Fruit fly (Drosophila melanogaster) whole organism, embryonic: ENCODE results near the gene Mad.
A peak's percentile ranks its signal among the peaks of the same experiment; 100 is the strongest.

ENCODE experiments used
- B-H1 ChIP-seq: fragments of 200-800 bp; sonication (Bioruptor generic); IDR thresholded peaks from 3 replicates; pipeline ENCODE4 v1.3.6; 2022; ENCODE audit warnings: missing biosample characterization, missing genetic modification characterization
- BEAF-32 ChIP-seq: fragments of 200-800 bp; sonication (Bioruptor generic); optimal IDR thresholded peaks from 3 replicates; lab custom pipeline; 2017; ENCODE audit warnings: missing biosample characterization, missing genetic modification characterization, mild to moderate bottlenecking, moderate library complexity, missing genetic modification reagents
- CG10321 ChIP-seq: fragments of 200-800 bp; sonication (Bioruptor generic); IDR thresholded peaks from 2 replicates; pipeline ENCODE4 v1.3.6; 2022; ENCODE audit warnings: missing biosample characterization, missing genetic modification characterization
- CG12659 ChIP-seq: fragments of 200-800 bp; sonication (Bioruptor generic); optimal IDR thresholded peaks from 3 replicates; lab custom pipeline; 2017; ENCODE audit warnings: mild to moderate bottlenecking, missing biosample characterization, missing genetic modification reagents, missing genetic modification characterization
- CG14441 ChIP-seq: fragments of 200-800 bp; sonication (Bioruptor generic); IDR thresholded peaks from 2 replicates; pipeline ENCODE4 v1.3.6; 2022; ENCODE audit warnings: missing biosample characterization, missing genetic modification characterization
- CG17912 ChIP-seq: fragments of 200-800 bp; sonication (Bioruptor generic); optimal IDR thresholded peaks from 2 replicates; lab custom pipeline; 2018; ENCODE audit warnings: missing biosample characterization, mild to moderate bottlenecking, missing genetic modification characterization
- CG18011 ChIP-seq: fragments of 200-800 bp; sonication (Bioruptor generic); optimal IDR thresholded peaks from 2 replicates; lab custom pipeline; 2017; ENCODE audit warnings: missing biosample characterization, missing genetic modification characterization, mild to moderate bottlenecking, moderate library complexity, missing genotype
- CG18262 ChIP-seq: fragments of 200-800 bp; optimal IDR thresholded peaks from 3 replicates; lab custom pipeline; 2019; ENCODE audit warnings: missing biosample characterization, mild to moderate bottlenecking, missing genetic modification characterization, moderate library complexity
- CG31224 ChIP-seq: fragments of 200-800 bp; sonication (Bioruptor generic); IDR thresholded peaks from 2 replicates; pipeline ENCODE4 v1.3.6; 2022; ENCODE audit warnings: missing biosample characterization, missing genetic modification characterization
- CG32532 ChIP-seq: fragments of 200-800 bp; sonication (Bioruptor generic); IDR thresholded peaks from 2 replicates; pipeline ENCODE4 v1.3.6; 2022; ENCODE audit warnings: missing biosample characterization, missing genetic modification characterization
- CG42726 ChIP-seq: fragments of 200-800 bp; sonication (Bioruptor generic); IDR thresholded peaks from 2 replicates; pipeline ENCODE4 v1.3.6; 2022; ENCODE audit warnings: missing biosample characterization, missing genetic modification characterization; ENCODE audit not compliant: partially characterized antibody
- CG6765 ChIP-seq: fragments of 200-800 bp; sonication (Bioruptor generic); optimal IDR thresholded peaks from 3 replicates; lab custom pipeline; 2017; ENCODE audit warnings: missing biosample characterization, mild to moderate bottlenecking, missing genetic modification characterization
- CG7271 ChIP-seq: fragments of 200-800 bp; sonication (Bioruptor generic); optimal IDR thresholded peaks from 2 replicates; lab custom pipeline; 2018; ENCODE audit warnings: missing biosample characterization, mild to moderate bottlenecking, missing genetic modification characterization, moderate library complexity
- CG8290 ChIP-seq, 3 experiments: fragments of 200-800 bp; sonication (Bioruptor generic); optimal IDR thresholded peaks; 2 replicates each; lab custom pipeline; 2016 to 2019; ENCODE audit warnings: missing biosample characterization in 3 of 3, missing genetic modification characterization in 3 of 3, mild to moderate bottlenecking in 2 of 3, moderate library complexity in 1 of 3
- CG9797 ChIP-seq: fragments of 200-800 bp; sonication (Bioruptor generic); optimal IDR thresholded peaks from 3 replicates; lab custom pipeline; 2018; ENCODE audit warnings: missing biosample characterization, mild to moderate bottlenecking, missing genetic modification characterization
- Dll ChIP-seq: fragments of 200-800 bp; sonication (Bioruptor generic); IDR thresholded peaks from 4 replicates; pipeline ENCODE4 v1.3.6; 2022; ENCODE audit warnings: missing biosample characterization, missing genetic modification characterization; ENCODE audit not compliant: partially characterized antibody
- Dp ChIP-seq: fragments of 200-800 bp; sonication (Bioruptor generic); optimal IDR thresholded peaks from 2 replicates; lab custom pipeline; 2018; ENCODE audit warnings: missing biosample characterization, mild to moderate bottlenecking, missing genetic modification characterization, moderate library complexity
- ERR ChIP-seq: fragments of 200-800 bp; sonication (Bioruptor generic); optimal IDR thresholded peaks from 2 replicates; lab custom pipeline; 2016; ENCODE audit warnings: missing biosample characterization, missing genetic modification characterization
- Elba2 ChIP-seq: fragments of 200-800 bp; sonication (Bioruptor generic); optimal IDR thresholded peaks from 3 replicates; lab custom pipeline; 2016; ENCODE audit warnings: missing biosample characterization, missing genetic modification characterization
- MBD-R2 ChIP-seq: fragments of 200-800 bp; sonication (Bioruptor generic); IDR thresholded peaks from 2 replicates; pipeline ENCODE4 v1.3.6; 2022; ENCODE audit warnings: missing biosample characterization, missing genetic modification characterization
- MESR4 ChIP-seq: fragments of 200-800 bp; sonication (Bioruptor generic); optimal IDR thresholded peaks from 2 replicates; lab custom pipeline; 2018; ENCODE audit warnings: missing biosample characterization, mild to moderate bottlenecking, missing genetic modification characterization, moderate library complexity
- MTF-1 ChIP-seq: fragments of 200-800 bp; sonication (Bioruptor generic); optimal IDR thresholded peaks from 2 replicates; lab custom pipeline; 2018; ENCODE audit warnings: missing biosample characterization, mild to moderate bottlenecking, missing genetic modification characterization, borderline replicate concordance
- Myb ChIP-seq: fragments of 200-800 bp; sonication (Bioruptor generic); optimal IDR thresholded peaks from 2 replicates; lab custom pipeline; 2016; ENCODE audit warnings: missing biosample characterization, missing genetic modification characterization
- Nf-YB ChIP-seq: fragments of 200-800 bp; sonication (Bioruptor generic); optimal IDR thresholded peaks from 3 replicates; lab custom pipeline; 2019; ENCODE audit warnings: missing biosample characterization, mild to moderate bottlenecking, missing genetic modification characterization, moderate library complexity
- Opbp ChIP-seq: fragments of 200-800 bp; sonication (Bioruptor generic); IDR thresholded peaks from 3 replicates; pipeline ENCODE4 v1.3.6; 2022; ENCODE audit warnings: missing biosample characterization, missing genetic modification characterization; ENCODE audit not compliant: partially characterized antibody
- Stat92E ChIP-seq, 3 experiments: fragments of >200 bp in 2 of 3; fragments of 200-800 bp in 1 of 3; sonication (Bioruptor generic) in 1 of 3; optimal IDR thresholded peaks; 2 replicates each; lab custom pipeline; 2017 to 2019; ENCODE audit warnings: missing biosample characterization in 3 of 3, missing genetic modification characterization in 3 of 3, mild to moderate bottlenecking in 1 of 3, moderate library complexity in 1 of 3
- TFAM ChIP-seq: fragments of 200-800 bp; sonication (Bioruptor generic); optimal IDR thresholded peaks from 2 replicates; lab custom pipeline; 2017; ENCODE audit warnings: missing biosample characterization, missing genetic modification characterization, inconsistent platforms
- amos ChIP-seq: fragments of 200-800 bp; sonication (Bioruptor generic); IDR thresholded peaks from 2 replicates; pipeline ENCODE4 v1.3.6; 2022; ENCODE audit warnings: missing biosample characterization, missing genetic modification characterization; ENCODE audit not compliant: partially characterized antibody
- ara ChIP-seq: fragments of 200-800 bp; sonication (Bioruptor generic); IDR thresholded peaks from 2 replicates; pipeline ENCODE4 v1.3.6; 2022; ENCODE audit warnings: missing biosample characterization, missing genetic modification characterization
- bbx ChIP-seq: fragments of 200-800 bp; sonication (Bioruptor generic); IDR thresholded peaks from 2 replicates; pipeline ENCODE4 v1.3.6; 2022; ENCODE audit warnings: missing biosample characterization, missing genetic modification characterization; ENCODE audit not compliant: partially characterized antibody
- bowl ChIP-seq: fragments of 200-800 bp; sonication (Bioruptor generic); IDR thresholded peaks from 2 replicates; pipeline ENCODE4 v1.3.6; 2022; ENCODE audit warnings: missing biosample characterization, missing genetic modification characterization
- caup ChIP-seq: fragments of 200-800 bp; sonication (Bioruptor generic); optimal IDR thresholded peaks from 3 replicates; lab custom pipeline; 2017; ENCODE audit warnings: missing biosample characterization, mild to moderate bottlenecking, missing genetic modification characterization, moderate library complexity; ENCODE audit not compliant: severe bottlenecking
- danr ChIP-seq: fragments of 200-800 bp; sonication (Bioruptor generic); IDR thresholded peaks from 2 replicates; pipeline ENCODE4 v1.3.6; 2022; ENCODE audit warnings: missing biosample characterization, missing genetic modification characterization
- fd3F ChIP-seq: fragments of 200-800 bp; sonication (Bioruptor generic); optimal IDR thresholded peaks from 2 replicates; lab custom pipeline; 2018; ENCODE audit warnings: missing biosample characterization, mild to moderate bottlenecking, missing genetic modification characterization, moderate library complexity
- hkb ChIP-seq, 2 experiments: fragments of 200-800 bp in 1 of 2; fragments of >200 bp in 1 of 2; sonication (Bioruptor generic) in 1 of 2; IDR thresholded peaks in 1 of 2; optimal IDR thresholded peaks in 1 of 2; 2 replicates each; pipeline versions ENCODE4 v1.3.6 to Lab custom; 2017 to 2022; ENCODE audit warnings: missing biosample characterization in 1 of 2, missing genetic modification characterization in 1 of 2
- ind ChIP-seq: fragments of 200-800 bp; sonication (Bioruptor generic); optimal IDR thresholded peaks from 3 replicates; lab custom pipeline; 2016; ENCODE audit warnings: missing biosample characterization, missing genetic modification characterization
- lmd ChIP-seq: fragments of 200-800 bp; sonication (Bioruptor generic); IDR thresholded peaks from 2 replicates; pipeline ENCODE4 v1.3.6; 2022; ENCODE audit warnings: missing biosample characterization, missing genetic modification characterization
- pita ChIP-seq: fragments of 200-800 bp; sonication (Bioruptor generic); optimal IDR thresholded peaks from 2 replicates; lab custom pipeline; 2017; ENCODE audit warnings: missing biosample characterization, mild to moderate bottlenecking, missing genetic modification characterization
- pzg ChIP-seq: fragments of 200-800 bp; sonication (Bioruptor generic); optimal IDR thresholded peaks from 3 replicates; lab custom pipeline; 2018; ENCODE audit warnings: missing biosample characterization, mild to moderate bottlenecking, missing genetic modification characterization, moderate library complexity
- row ChIP-seq: fragments of 200-800 bp; sonication (Bioruptor generic); IDR thresholded peaks from 3 replicates; pipeline ENCODE4 v1.3.6; 2022; ENCODE audit warnings: missing biosample characterization, missing genetic modification characterization
- salm ChIP-seq: fragments of 200-800 bp; sonication (Bioruptor generic); optimal IDR thresholded peaks from 2 replicates; lab custom pipeline; 2018; ENCODE audit warnings: missing biosample characterization, mild to moderate bottlenecking, missing genetic modification characterization
- sens ChIP-seq: fragments of 200-800 bp; sonication (Bioruptor generic); peaks from one replicate; lab custom pipeline; 2016; ENCODE audit warnings: missing biosample characterization, missing genetic modification characterization
- sna ChIP-seq: fragments of 200-800 bp; sonication (Bioruptor generic); IDR thresholded peaks from 2 replicates; pipeline ENCODE4 v1.3.6; 2022; ENCODE audit warnings: missing biosample characterization, missing genetic modification characterization; ENCODE audit not compliant: partially characterized antibody
- stwl ChIP-seq: fragments of 200-800 bp; sonication (Bioruptor generic); optimal IDR thresholded peaks from 3 replicates; lab custom pipeline; 2018; ENCODE audit warnings: missing biosample characterization, mild to moderate bottlenecking, missing genetic modification characterization, moderate library complexity
- toy ChIP-seq: fragments of 200-800 bp; sonication (Bioruptor generic); IDR thresholded peaks from 2 replicates; pipeline ENCODE4 v1.3.6; 2022; ENCODE audit warnings: missing biosample characterization, missing genetic modification characterization
- trem ChIP-seq: fragments of 200-800 bp; optimal IDR thresholded peaks from 3 replicates; lab custom pipeline; 2019; ENCODE audit warnings: missing biosample characterization, mild to moderate bottlenecking, missing genetic modification characterization, moderate library complexity
- usp ChIP-seq: fragments of >200 bp; optimal IDR thresholded peaks from 2 replicates; lab custom pipeline; 2017; ENCODE audit warnings: missing biosample characterization, missing genetic modification characterization
- vvl ChIP-seq: fragments of 200-800 bp; sonication (Bioruptor generic); IDR thresholded peaks from 2 replicates; pipeline ENCODE4 v1.3.6; 2022; ENCODE audit warnings: missing biosample characterization, missing genetic modification characterization
- zen2 ChIP-seq: fragments of 200-800 bp; sonication (Bioruptor generic); IDR thresholded peaks from 3 replicates; pipeline ENCODE4 v1.3.6; 2022; ENCODE audit warnings: missing biosample characterization, missing genetic modification characterization; ENCODE audit not compliant: partially characterized antibody

Gene Mad

dm6 chr2L:3145470-3145869, 14.0 kb downstream of the Mad start, which contains the start of gene ND-B14.5B (continued):
- peak; percentile 85 for TF ChIP-seq Opbp (GFP tag; lab: Robert Waterston, UW)
- peak; percentile 5 for TF ChIP-seq CG12659 (GFP tag; lab: Kevin White, UChicago)
- no peak for TF ChIP-seq salm (tag; lab: Kevin White, UChicago)
- no peak for TF ChIP-seq CG9797 (GFP tag; lab: Kevin White, UChicago)
- TF ChIP-seq bowl (GFP tag; lab: Robert Waterston, UW) = no peak
- TF ChIP-seq row (GFP tag; lab: Robert Waterston, UW) = peak; percentile 44; the same call in 1 of the 3 replicates
- TF ChIP-seq fd3F (GFP tag; lab: Kevin White, UChicago) = no peak
- peak; percentile 81 for TF ChIP-seq amos (GFP tag; lab: Robert Waterston, UW)
- TF ChIP-seq bbx (GFP tag; lab: Robert Waterston, UW) = peak; percentile 82
- TF ChIP-seq sens (GFP tag; lab: Kevin White, UChicago) = peak; percentile 55
- TF ChIP-seq Elba2 (GFP tag; lab: Kevin White, UChicago) = no peak
- TF ChIP-seq caup (GFP tag; lab: Kevin White, UChicago) = no peak
- TF ChIP-seq Myb (GFP tag; lab: Kevin White, UChicago) = peak; percentile 90
- peak; percentile 40 for TF ChIP-seq stwl (tag; lab: Kevin White, UChicago)
- no peak for TF ChIP-seq hkb (optimal IDR thresholded peaks at IDR 0.05; lab: Kevin White, UChicago)
- no peak for TF ChIP-seq hkb (GFP tag; IDR thresholded peaks at IDR 0.05; lab: Robert Waterston, UW)
- no peak for TF ChIP-seq B-H1 (GFP tag; lab: Robert Waterston, UW)
- peak; percentile 36 for TF ChIP-seq sna (GFP tag; lab: Robert Waterston, UW)
- TF ChIP-seq lmd (GFP tag; lab: Robert Waterston, UW) = no peak
- TF ChIP-seq CG32532 = no peak
- peak; percentile 61 for TF ChIP-seq MESR4 (GFP tag; lab: Kevin White, UChicago)
- no peak for TF ChIP-seq Nf-YB (GFP tag; lab: Kevin White, UChicago)
- TF ChIP-seq CG8290 (GFP tag; optimal IDR thresholded peaks at IDR 0.05; lab: Kevin White, UChicago) = no peak
- TF ChIP-seq CG8290 (tag; optimal IDR thresholded peaks at IDR 0.05; lab: Kevin White, UChicago) = peak in 1 of 2 experiments; percentile 1
- TF ChIP-seq ara = no peak
- TF ChIP-seq CG10321 (GFP tag; lab: Robert Waterston, UW) = no peak
- TF ChIP-seq TFAM (GFP tag; lab: Kevin White, UChicago) = no peak
- no peak for TF ChIP-seq CG18262 (tag; lab: Kevin White, UChicago)
- no peak for TF ChIP-seq MTF-1
- peak; percentile 41; the same call in 1 of the 2 replicates for TF ChIP-seq MBD-R2
- no peak for TF ChIP-seq Stat92E (GFP tag; optimal IDR thresholded peaks at IDR 0.05; lab: Kevin White, UChicago)
- no peak for TF ChIP-seq CG31224 (GFP tag; lab: Robert Waterston, UW)
- TF ChIP-seq CG18011 (GFP tag; lab: Kevin White, UChicago) = no peak
- peak; percentile 75 for TF ChIP-seq vvl (GFP tag; lab: Robert Waterston, UW)
- no peak for TF ChIP-seq ind (GFP tag; lab: Kevin White, UChicago)
- peak; percentile 13 for TF ChIP-seq trem (tag; lab: Kevin White, UChicago)
- TF ChIP-seq CG17912 (GFP tag; lab: Kevin White, UChicago) = no peak
- TF ChIP-seq Dll (GFP tag; lab: Robert Waterston, UW) = peak; percentile 81
- peak; percentile 35; the same call in 1 of the 3 replicates for TF ChIP-seq zen2 (GFP tag; lab: Robert Waterston, UW)
- no peak for TF ChIP-seq danr (GFP tag; lab: Robert Waterston, UW)
- no peak for TF ChIP-seq CG7271
- TF ChIP-seq Dp (GFP tag; lab: Kevin White, UChicago) = peak; percentile 50
- TF ChIP-seq pzg (GFP tag; lab: Kevin White, UChicago) = peak; percentile 59
- TF ChIP-seq ERR = no peak
- no peak for TF ChIP-seq toy (GFP tag; lab: Robert Waterston, UW)
- no peak for TF ChIP-seq CG14441 (GFP tag; lab: Robert Waterston, UW)
- TF ChIP-seq CG42726 (GFP tag; lab: Robert Waterston, UW) = peak; percentile 63; the same call in 1 of the 2 replicates
- TF ChIP-seq usp (GFP tag; lab: Kevin White, UChicago) = no peak
- peak; percentile 79 for TF ChIP-seq BEAF-32
- TF ChIP-seq CG6765 (GFP tag; lab: Kevin White, UChicago) = no peak
- no peak for TF ChIP-seq pita (GFP tag; lab: Kevin White, UChicago)
